Worm (Caenorhabditis elegans) whole organism, early embryonic: ENCODE measurements around the gene C34C6.9.

Source experiments
- B0310.2 ChIP-seq: sonication (generic microtip); optimal IDR thresholded peaks from 2 replicates; lab custom pipeline; 2016; ENCODE audit warnings: mild to moderate bottlenecking, missing genetic modification characterization, missing compliant biosample characterization
- F13C5.2 ChIP-seq: sonication (generic microtip); optimal IDR thresholded peaks from 2 replicates; lab custom pipeline; 2017; ENCODE audit warnings: mild to moderate bottlenecking, missing genetic modification characterization, inconsistent platforms, missing compliant biosample characterization
- aly-1 ChIP-seq: sonication (generic microtip); optimal IDR thresholded peaks from 2 replicates; lab custom pipeline; 2016; ENCODE audit warnings: missing genetic modification characterization, missing compliant biosample characterization
- ama-1 ChIP-seq: fragments of 150-350 bp; optimal IDR thresholded peaks from 2 replicates; lab custom pipeline; 2014
- ceh-36 ChIP-seq: sonication (generic microtip); optimal IDR thresholded peaks from 2 replicates; lab custom pipeline; 2016; ENCODE audit warnings: missing genetic modification characterization, inconsistent platforms, missing compliant biosample characterization
- flt-1 ChIP-seq: fragments of 200-800 bp; sonication (Bioruptor generic); IDR thresholded peaks from 2 replicates; pipeline ENCODE4 v1.3.6; 2022; ENCODE audit warnings: missing genetic modification characterization, missing compliant biosample characterization
- hmbx-1 ChIP-seq: sonication (generic microtip); optimal IDR thresholded peaks from 2 replicates; lab custom pipeline; 2016; ENCODE audit warnings: mild to moderate bottlenecking, missing genetic modification characterization, missing compliant biosample characterization
- hmg-4 ChIP-seq: fragments of 200-800 bp; sonication (Bioruptor generic); optimal IDR thresholded peaks from 2 replicates; lab custom pipeline; 2018; ENCODE audit warnings: mild to moderate bottlenecking, missing genetic modification characterization, missing compliant biosample characterization
- hnd-1 ChIP-seq: sonication (generic microtip); optimal IDR thresholded peaks from 2 replicates; lab custom pipeline; 2016; ENCODE audit warnings: missing genetic modification characterization, missing compliant biosample characterization
- pes-1 ChIP-seq: fragments of 200-800 bp; sonication (Bioruptor generic); IDR thresholded peaks from 2 replicates; pipeline ENCODE4 v1.3.6; 2022; ENCODE audit warnings: missing genetic modification reagents, missing genetic modification characterization, missing compliant biosample characterization
- tbx-11 ChIP-seq: fragments of 200-800 bp; sonication (Bioruptor generic); IDR thresholded peaks from 2 replicates; pipeline ENCODE4 v1.3.6; 2022; ENCODE audit warnings: missing genetic modification characterization, missing compliant biosample characterization
- tbx-37 ChIP-seq: fragments of 200-800 bp; sonication (Bioruptor generic); conservative IDR thresholded peaks from 2 replicates; pipeline ENCODE4 v1.3.6; 2022; ENCODE audit warnings: missing genetic modification reagents, missing genetic modification characterization, missing compliant biosample characterization
- tra-4 ChIP-seq: sonication (generic microtip); optimal IDR thresholded peaks from 2 replicates; lab custom pipeline; 2017; ENCODE audit warnings: missing genetic modification characterization, missing compliant biosample characterization

DNA sequence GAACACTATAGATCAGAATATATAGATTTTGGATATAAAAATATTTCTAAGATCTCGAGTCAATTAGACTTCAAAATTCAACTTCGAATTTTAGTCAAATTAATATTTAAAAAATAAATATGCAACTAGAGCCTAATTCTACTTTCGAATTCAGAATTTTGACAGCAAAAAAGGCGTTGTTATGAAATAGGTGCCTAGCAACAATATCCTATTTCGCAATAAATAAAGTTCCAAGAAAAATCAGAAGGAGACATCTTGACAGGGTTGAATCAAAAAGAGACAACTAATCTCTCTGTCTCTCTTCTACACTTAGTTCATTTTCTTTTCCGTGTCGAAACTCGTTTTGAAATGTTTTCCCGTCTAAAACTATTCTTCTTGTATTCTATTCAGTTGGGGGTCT is 10.4 kb upstream of the C34C6.9 start:
- TF ChIP-seq ama-1 (lab: Kevin White, UChicago) (no peak), hmg-4 (no peak), flt-1 (no peak), pes-1 (GFP tag; lab: Robert Waterston, UW) (no peak), aly-1 (tag; lab: Kevin White, UChicago) (no peak), hnd-1 (tag; lab: Kevin White, UChicago) (no peak), tra-4 (no peak), tbx-11 (no peak), hmbx-1 (no peak), tbx-37 (GFP tag; lab: Robert Waterston, UW) (no peak), F13C5.2 (tag; lab: Kevin White, UChicago) (no peak), B0310.2 (tag; lab: Kevin White, UChicago) (no peak), ceh-36 (tag; lab: Kevin White, UChicago) (no peak)
